Worm (Caenorhabditis elegans) whole organism, midembryonic: ENCODE results near the gene R11G1.2.

ENCODE experiments used
- T22C8.4 ChIP-seq: fragments of 200-800 bp; sonication (Bioruptor generic); IDR thresholded peaks from 2 replicates; pipeline ENCODE4 v1.3.6; 2022; ENCODE audit warnings: missing genetic modification characterization, missing compliant biosample characterization
- cog-1 ChIP-seq: sonication (generic microtip); optimal IDR thresholded peaks from 2 replicates; lab custom pipeline; 2016; ENCODE audit warnings: missing genetic modification characterization, missing compliant biosample characterization
- flt-1 ChIP-seq: fragments of 200-800 bp; sonication (Bioruptor generic); IDR thresholded peaks from 2 replicates; pipeline ENCODE4 v1.3.6; 2022; ENCODE audit warnings: missing genetic modification characterization, missing compliant biosample characterization
- klf-2 ChIP-seq: fragments of 200-800 bp; sonication (Bioruptor generic); conservative IDR thresholded peaks from 2 replicates; pipeline ENCODE4 v1.3.6; 2022; ENCODE audit warnings: missing genetic modification reagents, missing genetic modification characterization, missing compliant biosample characterization
- med-1 ChIP-seq: sonication (generic microtip); optimal IDR thresholded peaks from 2 replicates; lab custom pipeline; 2017; ENCODE audit warnings: missing genetic modification characterization, mild to moderate bottlenecking, missing compliant biosample characterization, antibody characterized with exemption, missing genetic modification reagents; ENCODE audit not compliant: insufficient read depth
- ref-1 ChIP-seq: fragments of 200-800 bp; sonication (Bioruptor generic); conservative IDR thresholded peaks from 2 replicates; pipeline ENCODE4 v1.3.6; 2022; ENCODE audit warnings: missing genetic modification reagents, missing genetic modification characterization, missing compliant biosample characterization
- tab-1 ChIP-seq: fragments of 200-800 bp; sonication (Bioruptor generic); IDR thresholded peaks from 2 replicates; pipeline ENCODE4 v1.3.6; 2022; ENCODE audit warnings: missing genetic modification characterization, missing compliant biosample characterization
- ztf-23 ChIP-seq: fragments of 200-800 bp; sonication (Bioruptor generic); IDR thresholded peaks from 2 replicates; pipeline ENCODE4 v1.3.6; 2022; ENCODE audit warnings: missing genetic modification reagents, missing genetic modification characterization, missing compliant biosample characterization
- ztf-29 ChIP-seq: fragments of 200-800 bp; sonication (Bioruptor generic); IDR thresholded peaks from 2 replicates; pipeline ENCODE4 v1.3.6; 2022; ENCODE audit warnings: missing genetic modification reagents, missing genetic modification characterization, missing compliant biosample characterization

Gene R11G1.2

DNA sequence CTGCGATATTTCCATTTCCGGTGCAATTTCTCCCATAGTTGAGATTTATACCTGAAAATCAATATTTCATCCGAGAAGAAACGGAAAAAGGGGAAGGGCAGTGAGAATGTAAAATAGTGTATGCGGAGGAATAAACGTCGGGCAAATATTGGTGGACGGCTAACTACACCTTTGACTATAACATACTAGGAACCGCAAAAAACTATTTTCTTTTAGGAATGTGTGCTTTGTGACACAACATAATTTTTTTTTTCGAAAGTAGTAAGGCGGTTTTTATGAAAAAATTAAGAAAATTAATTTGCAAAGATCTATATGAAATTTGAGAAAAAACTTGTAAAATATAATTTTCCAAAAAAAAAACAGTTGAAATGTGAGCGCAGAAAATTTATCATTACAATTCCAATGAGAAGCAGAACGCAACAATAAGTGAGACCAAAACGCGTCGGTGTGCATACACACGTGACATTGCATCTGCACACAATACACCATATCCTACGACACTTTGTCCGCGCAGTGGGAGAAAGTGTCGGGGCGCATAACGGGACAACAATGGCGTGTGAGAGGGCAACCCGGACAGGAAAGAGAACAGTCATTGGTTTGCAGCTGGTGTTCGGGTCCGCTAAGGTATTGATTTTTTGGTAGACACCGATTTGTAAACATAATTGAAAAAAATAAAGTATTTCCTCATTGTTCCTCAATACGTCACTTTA lies at the start of gene R11G1.2, which contains the start of gene sax-1:
R11G1.2 (plus strand) TSS at position 515 of the 710 bp plus-strand sequence.
sax-1 (minus strand) TSS at position 51 of the 710 bp plus-strand sequence.
- TF ChIP-seq tab-1: no peak
- no peak for TF ChIP-seq klf-2 (GFP tag; lab: Robert Waterston, UW)
- TF ChIP-seq T22C8.4 (GFP tag; lab: Robert Waterston, UW): peak; percentile 38; the same call in 1 of the 2 replicates

DNA sequence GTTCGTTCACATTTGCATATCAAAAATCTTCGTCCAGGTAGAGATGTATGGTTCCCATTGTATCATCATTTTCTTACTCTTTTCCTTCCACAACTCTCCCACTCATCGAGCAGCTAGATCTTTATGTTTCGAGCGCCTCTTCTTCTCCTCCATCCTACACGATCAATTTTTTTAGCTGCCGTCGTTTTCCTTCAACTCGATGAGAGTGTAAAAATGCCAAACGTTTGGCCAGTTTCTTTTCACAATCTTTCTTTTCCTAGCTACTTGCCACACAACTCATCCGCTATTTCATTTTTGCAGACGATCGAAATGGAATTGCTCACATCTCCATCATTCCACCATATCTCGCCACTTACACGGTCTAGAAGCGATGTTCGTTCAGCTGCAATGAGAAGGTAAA lies 48.9 kb upstream of the R11G1.2 start, which contains the start of gene C18B2.3:
C18B2.3 (plus strand) TSS at position 301 of the 400 bp plus-strand sequence.
- TF ChIP-seq cog-1 (tag; lab: Kevin White, UChicago) (no peak), ztf-29 (no peak), klf-2 (GFP tag; lab: Robert Waterston, UW) (no peak), T22C8.4 (GFP tag; lab: Robert Waterston, UW) (no peak), tab-1 (no peak), flt-1 (GFP tag; lab: Robert Waterston, UW) (no peak), ztf-23 (GFP tag; lab: Robert Waterston, UW) (no peak), ref-1 (GFP tag; lab: Robert Waterston, UW) (no peak), med-1 (no peak)

DNA sequence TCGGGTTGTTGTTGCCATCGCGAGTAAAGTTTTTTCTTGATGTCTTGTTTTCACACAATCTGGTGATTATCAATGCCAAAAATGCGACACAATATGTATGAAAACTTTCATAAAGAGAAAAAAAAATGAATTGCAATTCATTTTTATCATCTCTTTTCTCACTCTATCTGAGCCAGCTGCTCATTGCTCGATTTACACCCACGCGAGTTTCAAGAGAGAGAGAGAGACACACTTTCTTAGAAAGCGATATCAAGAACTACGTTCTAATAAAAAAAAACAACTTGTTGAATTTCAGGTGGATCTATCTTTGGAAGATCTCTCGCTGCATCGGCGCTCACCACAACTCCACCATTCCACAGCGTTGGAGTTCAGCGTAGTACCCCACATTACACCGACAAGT lies 47.8 kb upstream of the R11G1.2 start:
- no peak for TF ChIP-seq klf-2 (GFP tag; lab: Robert Waterston, UW)
- TF ChIP-seq ztf-29: no peak
- TF ChIP-seq cog-1 (tag; lab: Kevin White, UChicago): no peak
- TF ChIP-seq T22C8.4 (GFP tag; lab: Robert Waterston, UW): no peak
- TF ChIP-seq ztf-23 (GFP tag; lab: Robert Waterston, UW): no peak
- TF ChIP-seq ref-1 (GFP tag; lab: Robert Waterston, UW): no peak
- TF ChIP-seq flt-1 (GFP tag; lab: Robert Waterston, UW): no peak
- TF ChIP-seq med-1: no peak
- TF ChIP-seq tab-1: no peak

DNA sequence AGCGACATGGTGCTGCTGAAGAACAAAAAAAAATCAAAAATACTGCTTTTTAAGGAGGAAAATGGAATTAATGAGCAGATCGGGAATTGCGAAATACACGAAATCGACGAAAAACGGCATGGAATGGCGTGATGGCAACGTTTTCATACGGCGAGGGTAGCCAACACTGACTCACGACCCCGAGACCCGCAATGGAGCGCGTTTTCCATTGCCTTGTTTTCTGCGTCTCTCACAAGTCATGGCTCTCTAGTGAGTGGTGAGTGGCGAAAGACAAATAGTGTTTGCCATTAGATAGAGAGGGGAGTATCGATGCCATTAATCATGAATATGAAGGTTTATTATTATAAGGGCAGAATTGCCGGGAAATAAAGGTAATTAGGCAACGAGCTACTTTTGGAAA lies 44.7 kb upstream of the R11G1.2 start, which contains the start of gene C18B2.4:
C18B2.4 (minus strand) TSS at position 15 of the 400 bp plus-strand sequence.
- TF ChIP-seq cog-1 (tag; lab: Kevin White, UChicago) (peak; percentile 76), klf-2 (GFP tag; lab: Robert Waterston, UW) (no peak), T22C8.4 (GFP tag; lab: Robert Waterston, UW) (no peak), tab-1 (0 out of 2 replicates have a peak, but pooled peaks have one; percentile 32)

DNA sequence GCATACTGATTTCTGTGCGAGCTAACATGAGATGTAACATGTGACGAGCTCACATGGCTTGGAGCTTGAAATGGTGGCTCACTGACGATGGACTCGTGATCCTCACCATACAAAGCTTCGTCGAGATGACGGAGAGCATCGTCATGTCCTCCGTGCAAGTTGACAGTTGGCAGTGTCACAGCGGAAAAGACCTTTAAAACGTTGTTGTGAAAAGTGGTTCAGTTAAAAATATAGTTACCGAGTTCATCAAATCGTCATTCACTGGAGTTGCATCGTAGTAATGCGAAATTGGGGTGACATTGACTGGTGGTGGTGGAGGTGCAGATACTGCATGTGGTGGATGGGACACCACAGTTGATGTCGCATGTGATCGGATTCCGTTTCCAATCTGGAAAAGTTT lies 40.0 kb upstream of the R11G1.2 start:
- TF ChIP-seq flt-1 (GFP tag; lab: Robert Waterston, UW): no peak
- TF ChIP-seq ztf-23 (GFP tag; lab: Robert Waterston, UW): no peak
- no peak for TF ChIP-seq klf-2 (GFP tag; lab: Robert Waterston, UW)
- TF ChIP-seq cog-1 (tag; lab: Kevin White, UChicago): no peak
- TF ChIP-seq med-1: no peak
- TF ChIP-seq T22C8.4 (GFP tag; lab: Robert Waterston, UW): no peak
- TF ChIP-seq tab-1: no peak
- TF ChIP-seq ztf-29: no peak
- no peak for TF ChIP-seq ref-1 (GFP tag; lab: Robert Waterston, UW)

DNA sequence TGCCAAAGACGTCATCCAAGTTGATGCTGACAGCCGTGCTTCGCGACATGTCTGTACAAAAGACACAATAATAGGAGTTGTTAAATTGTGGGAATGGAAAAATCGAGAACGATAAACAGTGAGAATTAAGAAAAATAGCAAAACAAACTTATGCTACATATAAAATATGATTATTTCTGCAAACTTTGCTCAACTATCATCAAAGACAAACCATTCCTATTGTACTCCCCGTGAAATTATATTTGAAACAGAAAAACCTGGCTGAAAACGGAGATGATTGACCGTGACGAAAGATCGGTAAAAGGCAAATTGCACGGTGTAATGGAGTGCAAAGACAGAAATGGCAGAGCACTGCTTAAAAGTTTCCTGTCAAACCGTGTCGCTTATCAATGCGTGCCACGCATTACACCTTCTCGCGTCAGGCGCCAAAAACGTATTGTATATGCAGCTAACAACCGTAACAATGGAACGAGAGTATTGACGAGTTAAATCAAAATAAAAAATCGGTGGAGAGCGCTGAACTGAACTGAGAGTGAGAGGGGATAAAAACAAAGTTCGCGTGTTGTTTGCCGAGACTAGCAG lies 39.3 kb upstream of the R11G1.2 start, which contains the start of gene C18B2.5:
C18B2.5 (minus strand) TSS at position 51 of the 582 bp plus-strand sequence.
- TF ChIP-seq cog-1 (tag; lab: Kevin White, UChicago) (no peak), T22C8.4 (GFP tag; lab: Robert Waterston, UW) (no peak), ref-1 (GFP tag; lab: Robert Waterston, UW) (no peak), tab-1 (no peak), flt-1 (GFP tag; lab: Robert Waterston, UW) (no peak), ztf-29 (no peak), klf-2 (GFP tag; lab: Robert Waterston, UW) (no peak), med-1 (no peak), ztf-23 (GFP tag; lab: Robert Waterston, UW) (no peak)

DNA sequence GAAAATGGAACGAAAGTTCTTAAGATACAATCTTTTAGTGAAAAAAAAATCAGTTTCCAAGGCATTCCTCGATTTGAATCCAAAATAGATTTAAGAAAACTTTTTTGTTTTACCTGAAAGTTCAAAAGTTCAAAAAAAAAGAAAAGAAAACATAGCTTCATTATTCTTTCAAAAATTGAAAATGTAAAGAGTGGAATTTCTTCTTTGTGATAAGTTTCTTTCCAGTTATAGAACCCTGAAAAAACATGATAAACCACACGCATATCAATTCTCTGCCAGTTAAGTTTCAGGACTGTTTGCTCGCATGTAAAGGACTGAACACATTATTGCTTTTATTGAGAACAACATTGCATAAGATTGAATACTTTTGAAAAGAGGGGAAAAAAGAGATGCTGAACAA lies 38.7 kb upstream of the R11G1.2 start:
- TF ChIP-seq ref-1 (GFP tag; lab: Robert Waterston, UW): no peak
- TF ChIP-seq cog-1 (tag; lab: Kevin White, UChicago): no peak
- no peak for TF ChIP-seq tab-1
- no peak for TF ChIP-seq klf-2 (GFP tag; lab: Robert Waterston, UW)
- TF ChIP-seq ztf-23 (GFP tag; lab: Robert Waterston, UW): no peak
- no peak for TF ChIP-seq med-1
- TF ChIP-seq ztf-29: no peak
- no peak for TF ChIP-seq T22C8.4 (GFP tag; lab: Robert Waterston, UW)

DNA sequence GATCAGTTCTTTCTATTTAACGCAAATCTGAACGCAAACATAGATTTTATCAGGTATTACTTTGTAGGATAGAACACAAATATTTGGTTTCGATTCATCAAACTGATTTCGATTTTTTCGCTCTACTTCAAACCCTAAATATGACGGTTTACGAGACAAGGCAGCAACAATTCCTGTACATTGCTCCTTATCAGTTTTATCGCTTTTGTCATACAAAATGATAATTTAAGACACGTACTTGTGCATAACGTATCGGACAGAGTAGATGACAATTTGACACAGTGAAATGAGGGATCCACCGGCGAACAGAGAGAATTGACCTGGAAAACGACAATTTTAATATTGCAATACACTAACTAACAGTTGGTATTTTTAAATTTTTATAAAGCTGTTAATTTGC lies 36.7 kb upstream of the R11G1.2 start:
- TF ChIP-seq ztf-29 (no peak), klf-2 (GFP tag; lab: Robert Waterston, UW) (no peak), med-1 (no peak), tab-1 (no peak), T22C8.4 (GFP tag; lab: Robert Waterston, UW) (no peak), ztf-23 (GFP tag; lab: Robert Waterston, UW) (no peak), flt-1 (GFP tag; lab: Robert Waterston, UW) (no peak), cog-1 (tag; lab: Kevin White, UChicago) (no peak), ref-1 (GFP tag; lab: Robert Waterston, UW) (no peak)

DNA sequence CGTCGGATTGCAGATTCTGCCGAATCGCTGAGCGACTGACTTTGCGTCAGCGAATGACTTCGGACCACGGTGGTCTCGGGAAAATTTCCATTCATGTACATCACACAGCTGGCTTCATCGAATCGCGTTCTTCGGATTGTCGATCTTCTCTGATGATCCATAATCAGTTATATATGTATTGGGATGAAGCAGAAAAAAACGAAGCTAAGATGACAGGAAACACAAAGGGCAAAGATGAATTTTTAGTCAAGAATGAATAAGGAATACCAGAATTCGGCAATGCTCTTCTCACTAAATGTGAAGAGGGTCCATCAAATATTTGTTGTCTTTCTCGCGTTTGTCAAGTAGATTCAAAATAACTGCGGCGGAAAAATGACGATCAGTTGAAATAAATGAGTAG lies 33.2 kb upstream of the R11G1.2 start, which contains the start of gene del-9:
del-9 (minus strand) TSS at position 101 of the 400 bp plus-strand sequence.
- TF ChIP-seq med-1 (no peak), klf-2 (GFP tag; lab: Robert Waterston, UW) (no peak), tab-1 (no peak), flt-1 (GFP tag; lab: Robert Waterston, UW) (no peak), ref-1 (GFP tag; lab: Robert Waterston, UW) (no peak)
